Worm (Caenorhabditis elegans) whole organism, late embryonic: Measurements from ENCODE around the gene pks-1.

ENCODE experiments used
- C08G9.2 ChIP-seq: sonication (generic microtip); optimal IDR thresholded peaks from 2 replicates; lab custom pipeline; 2016; ENCODE audit warnings: mild to moderate bottlenecking, missing genetic modification characterization, moderate library complexity, missing compliant biosample characterization
- F13H6.1 ChIP-seq: sonication (generic microtip); optimal IDR thresholded peaks from 2 replicates; lab custom pipeline; 2016; ENCODE audit warnings: missing genetic modification characterization, missing compliant biosample characterization
- K02D7.2 ChIP-seq: sonication (generic microtip); optimal IDR thresholded peaks from 2 replicates; lab custom pipeline; 2017; ENCODE audit warnings: mild to moderate bottlenecking, missing genetic modification characterization, missing compliant biosample characterization
- Y22D7AL.16 ChIP-seq: sonication (generic microtip); optimal IDR thresholded peaks from 2 replicates; lab custom pipeline; 2016; ENCODE audit warnings: missing genetic modification characterization, missing compliant biosample characterization
- ahr-1 ChIP-seq: sonication (generic microtip); optimal IDR thresholded peaks from 2 replicates; lab custom pipeline; 2016; ENCODE audit warnings: missing genetic modification characterization, missing compliant biosample characterization
- ceh-14 ChIP-seq: sonication (generic microtip); optimal IDR thresholded peaks from 2 replicates; lab custom pipeline; 2016; ENCODE audit warnings: missing genotype, missing genetic modification characterization, missing compliant biosample characterization
- ceh-18 ChIP-seq: sonication (generic microtip); optimal IDR thresholded peaks from 2 replicates; lab custom pipeline; 2016; ENCODE audit warnings: missing genetic modification characterization, missing compliant biosample characterization
- ceh-19 ChIP-seq: fragments of 200-800 bp; sonication (Bioruptor generic); optimal IDR thresholded peaks from 2 replicates; lab custom pipeline; 2018; ENCODE audit warnings: mild to moderate bottlenecking, missing genetic modification characterization, missing compliant biosample characterization
- ceh-2 ChIP-seq: sonication (generic microtip); optimal IDR thresholded peaks from 2 replicates; lab custom pipeline; 2016; ENCODE audit warnings: missing genotype, missing genetic modification characterization, missing compliant biosample characterization
- ceh-22 ChIP-seq: sonication (generic microtip); optimal IDR thresholded peaks from 2 replicates; lab custom pipeline; 2017; ENCODE audit warnings: missing biosample characterization, missing genetic modification characterization
- ceh-24 ChIP-seq: sonication (generic microtip); optimal IDR thresholded peaks from 2 replicates; lab custom pipeline; 2016; ENCODE audit warnings: mild to moderate bottlenecking, missing genetic modification characterization, missing compliant biosample characterization
- ceh-31 ChIP-seq: sonication (generic microtip); optimal IDR thresholded peaks from 2 replicates; lab custom pipeline; 2016; ENCODE audit warnings: missing genetic modification characterization, missing compliant biosample characterization
- ceh-34 ChIP-seq: sonication (generic microtip); optimal IDR thresholded peaks from 2 replicates; lab custom pipeline; 2016; ENCODE audit warnings: mild to moderate bottlenecking, missing genetic modification characterization, missing compliant biosample characterization
- ceh-45 ChIP-seq: fragments of 200-800 bp; sonication (Bioruptor generic); IDR thresholded peaks from 2 replicates; pipeline ENCODE4 v1.3.6; 2022; ENCODE audit warnings: missing genetic modification reagents, missing genetic modification characterization, missing compliant biosample characterization
- ceh-48 ChIP-seq: sonication (generic microtip); optimal IDR thresholded peaks from 2 replicates; lab custom pipeline; 2016; ENCODE audit warnings: missing genetic modification characterization, inconsistent platforms, missing compliant biosample characterization
- ceh-6 ChIP-seq: fragments of 200-800 bp; sonication (Bioruptor generic); optimal IDR thresholded peaks from 2 replicates; lab custom pipeline; 2018; ENCODE audit warnings: mild to moderate bottlenecking, missing genetic modification characterization, missing compliant biosample characterization
- ceh-9 ChIP-seq: sonication (generic microtip); optimal IDR thresholded peaks from 2 replicates; lab custom pipeline; 2016; ENCODE audit warnings: mild to moderate bottlenecking, missing genetic modification characterization, inconsistent platforms, missing compliant biosample characterization
- che-1 ChIP-seq: sonication (generic microtip); optimal IDR thresholded peaks from 2 replicates; lab custom pipeline; 2016; ENCODE audit warnings: mild to moderate bottlenecking, missing genetic modification characterization, missing compliant biosample characterization
- dmd-4 ChIP-seq: sonication (generic microtip); optimal IDR thresholded peaks from 2 replicates; lab custom pipeline; 2016; ENCODE audit warnings: borderline replicate concordance, missing genetic modification characterization, missing compliant biosample characterization
- dve-1 ChIP-seq: sonication (generic microtip); optimal IDR thresholded peaks from 2 replicates; lab custom pipeline; 2017; ENCODE audit warnings: antibody characterized with exemption, mild to moderate bottlenecking, missing genetic modification characterization, missing compliant biosample characterization
- elt-2 ChIP-seq: sonication (generic microtip); optimal IDR thresholded peaks from 2 replicates; lab custom pipeline; 2016; ENCODE audit warnings: missing genetic modification reagents, missing genetic modification characterization, missing compliant biosample characterization
- ets-4 ChIP-seq: sonication (generic microtip); optimal IDR thresholded peaks from 2 replicates; lab custom pipeline; 2016; ENCODE audit warnings: missing genetic modification characterization, missing compliant biosample characterization
- fax-1 ChIP-seq: sonication (generic microtip); optimal IDR thresholded peaks from 2 replicates; lab custom pipeline; 2016; ENCODE audit warnings: missing genotype, missing genetic modification characterization, missing compliant biosample characterization
- fkh-10 ChIP-seq: fragments of 150-350 bp; optimal IDR thresholded peaks from 2 replicates; lab custom pipeline; 2014; ENCODE audit warnings: missing biosample characterization, missing genetic modification reagents, missing genetic modification characterization
- fkh-6 ChIP-seq: sonication (generic microtip); optimal IDR thresholded peaks from 2 replicates; lab custom pipeline; 2016; ENCODE audit warnings: missing genetic modification characterization, missing compliant biosample characterization
- hlh-13 ChIP-seq: fragments of 200-800 bp; sonication (Bioruptor generic); optimal IDR thresholded peaks from 2 replicates; lab custom pipeline; 2018; ENCODE audit warnings: mild to moderate bottlenecking, missing genetic modification characterization, missing compliant biosample characterization
- hlh-15 ChIP-seq: sonication (generic microtip); optimal IDR thresholded peaks from 2 replicates; lab custom pipeline; 2016; ENCODE audit warnings: missing genetic modification characterization, missing compliant biosample characterization
- hlh-30 ChIP-seq: sonication (generic microtip); optimal IDR thresholded peaks from 2 replicates; lab custom pipeline; 2017; ENCODE audit warnings: antibody characterized with exemption, missing genetic modification characterization, missing compliant biosample characterization; ENCODE audit not compliant: insufficient read depth
- hlh-8 ChIP-seq: sonication (generic microtip); optimal IDR thresholded peaks from 2 replicates; lab custom pipeline; 2016; ENCODE audit warnings: missing genotype, missing genetic modification characterization, missing compliant biosample characterization
- lim-6 ChIP-seq: sonication (generic microtip); optimal IDR thresholded peaks from 2 replicates; lab custom pipeline; 2016; ENCODE audit warnings: missing genetic modification characterization, missing compliant biosample characterization
- lin-11 ChIP-seq: fragments of 200-800 bp; sonication (Bioruptor generic); optimal IDR thresholded peaks from 2 replicates; lab custom pipeline; 2018; ENCODE audit warnings: mild to moderate bottlenecking, missing genetic modification characterization, missing compliant biosample characterization
- madf-2 ChIP-seq: sonication (generic microtip); optimal IDR thresholded peaks from 2 replicates; lab custom pipeline; 2017; ENCODE audit warnings: missing genetic modification characterization, missing compliant biosample characterization
- mec-3 ChIP-seq: sonication (generic microtip); optimal IDR thresholded peaks from 2 replicates; lab custom pipeline; 2016; ENCODE audit warnings: borderline replicate concordance, missing genetic modification characterization, missing compliant biosample characterization
- nfya-1 ChIP-seq: sonication (generic microtip); optimal IDR thresholded peaks from 2 replicates; lab custom pipeline; 2017; ENCODE audit warnings: missing genetic modification characterization, mild to moderate bottlenecking, missing compliant biosample characterization, antibody characterized with exemption, moderate library complexity
- nhr-232 ChIP-seq: sonication (generic microtip); optimal IDR thresholded peaks from 2 replicates; lab custom pipeline; 2016; ENCODE audit warnings: missing genetic modification characterization, missing compliant biosample characterization
- npax-4 ChIP-seq: sonication (generic microtip); optimal IDR thresholded peaks from 2 replicates; lab custom pipeline; 2016; ENCODE audit warnings: missing genetic modification characterization, missing compliant biosample characterization
- odd-2 ChIP-seq: sonication (generic microtip); optimal IDR thresholded peaks from 2 replicates; lab custom pipeline; 2017; ENCODE audit warnings: antibody characterized with exemption, mild to moderate bottlenecking, missing genetic modification characterization, missing compliant biosample characterization
- pag-3 ChIP-seq: sonication (generic microtip); optimal IDR thresholded peaks from 2 replicates; lab custom pipeline; 2016; ENCODE audit warnings: missing compliant biosample characterization, missing genetic modification characterization, borderline replicate concordance
- pha-2 ChIP-seq: sonication (generic microtip); optimal IDR thresholded peaks from 2 replicates; lab custom pipeline; 2017; ENCODE audit warnings: mild to moderate bottlenecking, missing genetic modification characterization, missing compliant biosample characterization
- pros-1 ChIP-seq: fragments of 150-350 bp; optimal IDR thresholded peaks from 2 replicates; lab custom pipeline; 2014; ENCODE audit warnings: missing biosample characterization, missing genetic modification reagents, missing genetic modification characterization
- rnt-1 ChIP-seq: sonication (generic microtip); optimal IDR thresholded peaks from 2 replicates; lab custom pipeline; 2016; ENCODE audit warnings: missing genetic modification characterization, missing compliant biosample characterization
- sdc-2 ChIP-seq: sonication (generic microtip); optimal IDR thresholded peaks from 2 replicates; lab custom pipeline; 2016; ENCODE audit warnings: missing genotype, missing genetic modification characterization, missing compliant biosample characterization
- sox-2 ChIP-seq: fragments of 200-800 bp; sonication (Bioruptor generic); IDR thresholded peaks from 2 replicates; pipeline ENCODE4 v1.3.6; 2022; ENCODE audit warnings: missing genetic modification reagents, missing genetic modification characterization, missing compliant biosample characterization
- sox-4 ChIP-seq: sonication (generic microtip); optimal IDR thresholded peaks from 2 replicates; lab custom pipeline; 2017; ENCODE audit warnings: mild to moderate bottlenecking, missing genetic modification characterization, inconsistent platforms, missing compliant biosample characterization
- tbx-2 ChIP-seq: sonication (generic microtip); optimal IDR thresholded peaks from 2 replicates; lab custom pipeline; 2016; ENCODE audit warnings: missing genetic modification characterization, missing compliant biosample characterization
- unc-3 ChIP-seq, 2 experiments: fragments of 200-800 bp in 1 of 2; sonication (Bioruptor generic) in 1 of 2; sonication (generic microtip) in 1 of 2; conservative IDR thresholded peaks in 1 of 2; optimal IDR thresholded peaks in 1 of 2; 2 replicates each; pipeline versions ENCODE4 v1.3.6 to Lab custom; 2016 to 2022; ENCODE audit warnings: missing compliant biosample characterization in 2 of 2, missing genetic modification characterization in 2 of 2, missing genetic modification reagents in 1 of 2
- unc-55 ChIP-seq: sonication (generic microtip); optimal IDR thresholded peaks from 2 replicates; lab custom pipeline; 2017; ENCODE audit warnings: missing biosample characterization, missing genetic modification reagents, missing genetic modification characterization
- zip-5 ChIP-seq: sonication (generic microtip); optimal IDR thresholded peaks from 2 replicates; lab custom pipeline; 2016; ENCODE audit warnings: missing genetic modification characterization, missing compliant biosample characterization
- ztf-16 ChIP-seq: sonication (generic microtip); optimal IDR thresholded peaks from 2 replicates; lab custom pipeline; 2017; ENCODE audit warnings: missing genetic modification characterization, missing compliant biosample characterization

pks-1 gene

DNA sequence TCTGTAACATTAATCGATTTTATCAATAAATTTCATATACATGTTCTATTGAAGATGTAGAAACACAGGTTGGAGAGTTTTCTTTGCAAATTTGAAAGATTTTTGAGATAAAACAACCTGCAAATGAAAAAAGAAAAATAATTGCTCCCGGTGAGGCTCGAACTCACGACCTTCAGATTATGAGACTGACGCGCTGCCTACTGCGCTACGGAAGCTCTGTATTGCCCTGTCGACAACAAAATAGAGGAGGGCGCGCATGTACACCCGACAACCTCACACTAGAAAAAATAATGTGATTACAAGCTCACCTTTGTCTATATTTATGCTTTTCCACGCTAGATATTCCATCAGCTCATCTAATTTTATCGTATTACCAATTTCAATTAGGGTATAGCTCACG lies 6.3 kb upstream of the pks-1 start (continued):
- TF ChIP-seq odd-2 (tag; lab: Kevin White, UChicago) (no peak), hlh-30 (no peak), ztf-16 (tag; lab: Kevin White, UChicago) (no peak), pha-2 (tag; lab: Kevin White, UChicago) (no peak), mec-3 (tag; lab: Kevin White, UChicago) (no peak), unc-3 (GFP tag; conservative IDR thresholded peaks at IDR 0.05; lab: Robert Waterston, UW) (peak; percentile 69), unc-3 (tag; optimal IDR thresholded peaks at IDR 0.05; lab: Kevin White, UChicago) (no peak), fkh-6 (no peak), fkh-10 (GFP tag; lab: Kevin White, UChicago) (no peak), ceh-14 (tag; lab: Kevin White, UChicago) (peak; percentile 18), npax-4 (tag; lab: Kevin White, UChicago) (no peak), unc-55 (GFP tag; lab: Kevin White, UChicago) (no peak), pros-1 (tag; lab: Kevin White, UChicago) (no peak), hlh-13 (no peak), C08G9.2 (tag; lab: Kevin White, UChicago) (no peak), sox-4 (peak; percentile 27), ceh-18 (tag; lab: Kevin White, UChicago) (peak; percentile 3), ceh-45 (no peak), ceh-6 (GFP tag; lab: Kevin White, UChicago) (no peak), ceh-19 (GFP tag; lab: Kevin White, UChicago) (no peak), rnt-1 (tag; lab: Kevin White, UChicago) (no peak), hlh-15 (tag; lab: Kevin White, UChicago) (no peak), ceh-24 (tag; lab: Kevin White, UChicago) (no peak), ets-4 (no peak), ceh-34 (tag; lab: Kevin White, UChicago) (peak; percentile 17), ahr-1 (tag; lab: Kevin White, UChicago) (no peak), fax-1 (peak; percentile 42), ceh-9 (tag; lab: Kevin White, UChicago) (no peak), lin-11 (tag; lab: Kevin White, UChicago) (no peak), ceh-2 (tag; lab: Kevin White, UChicago) (no peak), sdc-2 (tag; lab: Kevin White, UChicago) (peak; percentile 65), ceh-48 (tag; lab: Kevin White, UChicago) (no peak), Y22D7AL.16 (tag; lab: Kevin White, UChicago) (peak; percentile 4), elt-2 (peak; percentile 59), nfya-1 (peak; percentile 11), pag-3 (tag; lab: Kevin White, UChicago) (no peak), tbx-2 (tag; lab: Kevin White, UChicago) (no peak), zip-5 (peak; percentile 31)

DNA sequence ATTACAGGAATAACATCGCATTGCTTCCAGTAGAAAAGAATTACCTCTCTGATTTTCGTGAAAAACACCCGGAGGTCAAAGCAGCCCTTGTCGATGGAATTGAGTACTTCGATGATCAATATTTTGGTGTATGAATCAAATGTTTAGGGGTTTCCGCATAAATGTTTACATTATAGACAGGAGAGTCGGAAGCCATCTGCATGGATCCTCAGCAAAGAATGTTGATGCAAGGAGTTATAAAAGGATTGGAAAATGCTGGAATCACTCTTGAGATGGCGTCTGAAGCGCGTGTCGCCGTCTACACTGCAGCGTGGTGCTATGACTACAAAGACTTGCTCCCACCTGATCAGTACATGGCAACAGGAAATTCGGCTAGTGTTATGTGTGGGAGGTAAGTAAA lies 640 bp downstream of the pks-1 start, which contains the start of gene C41A3.2:
Gene C41A3.2 (minus strand): TSS at position 101 of the 400 bp plus-strand sequence.
- no peak for TF ChIP-seq hlh-8 (tag; lab: Kevin White, UChicago)
- no peak for TF ChIP-seq dmd-4 (tag; lab: Kevin White, UChicago)
- TF ChIP-seq, all 69 proteins: peak for 0

DNA sequence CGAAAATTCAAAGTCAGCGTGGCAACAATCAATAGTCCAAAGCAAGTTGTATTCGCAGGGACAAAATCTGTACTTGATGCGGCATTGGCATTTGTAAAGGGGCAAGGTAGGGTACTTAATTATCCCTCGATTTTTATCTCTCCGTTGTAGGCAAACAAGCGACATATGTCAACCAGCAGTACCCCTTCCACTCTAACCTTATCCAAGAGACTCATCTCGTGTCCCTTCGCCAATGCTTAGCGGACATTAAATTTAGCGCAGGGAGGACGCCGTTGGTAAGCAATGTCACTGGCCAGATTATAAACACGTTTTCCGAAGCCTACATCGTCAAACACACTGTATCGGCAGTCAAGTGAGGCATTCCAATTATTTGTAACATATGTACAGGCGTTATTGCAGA lies 15.7 kb downstream of the pks-1 start:
- TF ChIP-seq F13H6.1 (tag; lab: Kevin White, UChicago) (peak; percentile 70), che-1 (peak; percentile 42), ceh-9 (tag; lab: Kevin White, UChicago) (no peak), pag-3 (tag; lab: Kevin White, UChicago) (no peak), unc-55 (GFP tag; lab: Kevin White, UChicago) (peak; percentile 42), ceh-22 (peak; percentile 93), sox-4 (peak; percentile 60), ceh-31 (tag; lab: Kevin White, UChicago) (peak; percentile 97), nhr-232 (tag; lab: Kevin White, UChicago) (peak; percentile 22), rnt-1 (tag; lab: Kevin White, UChicago) (peak; percentile 95), Y22D7AL.16 (tag; lab: Kevin White, UChicago) (peak; percentile 2), sox-2 (GFP tag; lab: Robert Waterston, UW) (peak; percentile 51), fkh-6 (peak; percentile 54), dve-1 (tag; lab: Kevin White, UChicago) (peak; percentile 97), pros-1 (tag; lab: Kevin White, UChicago) (peak; percentile 97), nfya-1 (peak; percentile 96), ceh-24 (tag; lab: Kevin White, UChicago) (no peak), lim-6 (tag; lab: Kevin White, UChicago) (no peak), madf-2 (tag; lab: Kevin White, UChicago) (peak; percentile 83), lin-11 (tag; lab: Kevin White, UChicago) (no peak), K02D7.2 (no peak)
